Fruit fly (Drosophila melanogaster): Measurements from ENCODE around the gene CG11977.

Gene CG11977

DNA sequence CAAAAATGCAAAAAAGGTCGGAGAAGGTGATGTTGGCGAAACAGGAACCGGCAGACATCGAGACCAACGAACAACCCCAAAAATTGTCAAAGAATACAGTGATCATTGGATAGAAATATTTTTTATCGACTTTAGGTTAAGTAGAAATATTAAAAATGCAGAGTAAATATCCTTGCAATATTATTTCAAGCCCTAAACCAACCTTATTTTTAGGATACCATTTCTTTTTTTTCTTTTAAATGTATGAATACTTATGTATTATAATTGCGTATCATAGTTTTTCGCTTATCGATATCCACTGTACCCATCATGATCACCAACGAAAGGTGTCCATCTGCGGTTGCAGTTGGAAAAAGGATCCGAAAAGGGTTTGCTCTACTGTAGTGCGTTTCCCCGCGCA is 37.8 kb downstream of the CG11977 start (continued):
- TF ChIP-seq CG12391 (tag; optimal IDR thresholded peaks at IDR 0.05) = peak; percentile 15
- TF ChIP-seq ssp (GFP tag; IDR thresholded peaks at IDR 0.05) = no peak
- TF ChIP-seq CG4424 (GFP tag; optimal IDR thresholded peaks at IDR 0.05) = no peak
- peak; percentile 41; the same call in 1 of the 2 replicates for TF ChIP-seq crol (GFP tag; IDR thresholded peaks at IDR 0.05)
- no peak for TF ChIP-seq B-H1 (GFP tag; IDR thresholded peaks at IDR 0.05)
- peak; percentile 50 for TF ChIP-seq pros (GFP tag; optimal IDR thresholded peaks at IDR 0.05)
- no peak for TF ChIP-seq CG14860 (GFP tag; IDR thresholded peaks at IDR 0.05; ENCODE audit: partially characterized antibody)
- TF ChIP-seq CG6272 (GFP tag; IDR thresholded peaks at IDR 0.05) = no peak
- peak; percentile 27 for TF ChIP-seq gem (tag; optimal IDR thresholded peaks at IDR 0.05)
- TF ChIP-seq CG15696 (tag; optimal IDR thresholded peaks at IDR 0.05) = peak; percentile 56
- TF ChIP-seq Deaf1 (tag; optimal IDR thresholded peaks at IDR 0.05) = no peak
- peak; percentile 15 for TF ChIP-seq CG14710 (tag; optimal IDR thresholded peaks at IDR 0.05)
- TF ChIP-seq grau (tag; optimal IDR thresholded peaks at IDR 0.05) = peak; percentile 90
- no peak for TF ChIP-seq prd (optimal IDR thresholded peaks at IDR 0.05)
- peak; percentile 32; the same call in 1 of the 3 replicates for TF ChIP-seq prd (GFP tag; IDR thresholded peaks at IDR 0.05)
- no peak for TF ChIP-seq Atf3 (GFP tag; optimal IDR thresholded peaks at IDR 0.05)
- no peak for TF ChIP-seq Jarid2 (GFP tag; optimal IDR thresholded peaks at IDR 0.05)
- no peak for TF ChIP-seq CG31388 (GFP tag; optimal IDR thresholded peaks at IDR 0.05)
- TF ChIP-seq CG4730 (GFP tag; IDR thresholded peaks at IDR 0.05) = no peak
- peak; percentile 32 for TF ChIP-seq CG18262 (tag; optimal IDR thresholded peaks at IDR 0.05)
- no peak for TF ChIP-seq mam (GFP tag; optimal IDR thresholded peaks at IDR 0.05)
- TF ChIP-seq H2.0 (GFP tag; IDR thresholded peaks at IDR 0.05) = no peak
- TF ChIP-seq CG4707 (GFP tag; optimal IDR thresholded peaks at IDR 0.05) = no peak
- TF ChIP-seq mirr (GFP tag; optimal IDR thresholded peaks at IDR 0.05) = no peak
- no peak for TF ChIP-seq sug (tag; optimal IDR thresholded peaks at IDR 0.05)
- TF ChIP-seq sens (GFP tag) = peak; percentile 25
- no peak for TF ChIP-seq CG15073 (GFP tag; optimal IDR thresholded peaks at IDR 0.05)
- peak; percentile 2 for TF ChIP-seq CG33557 (GFP tag; optimal IDR thresholded peaks at IDR 0.05)
- peak; percentile 13 for TF ChIP-seq CG10267 (tag; optimal IDR thresholded peaks at IDR 0.05)
- TF ChIP-seq CG30403 (GFP tag; optimal IDR thresholded peaks at IDR 0.05) = no peak

DNA sequence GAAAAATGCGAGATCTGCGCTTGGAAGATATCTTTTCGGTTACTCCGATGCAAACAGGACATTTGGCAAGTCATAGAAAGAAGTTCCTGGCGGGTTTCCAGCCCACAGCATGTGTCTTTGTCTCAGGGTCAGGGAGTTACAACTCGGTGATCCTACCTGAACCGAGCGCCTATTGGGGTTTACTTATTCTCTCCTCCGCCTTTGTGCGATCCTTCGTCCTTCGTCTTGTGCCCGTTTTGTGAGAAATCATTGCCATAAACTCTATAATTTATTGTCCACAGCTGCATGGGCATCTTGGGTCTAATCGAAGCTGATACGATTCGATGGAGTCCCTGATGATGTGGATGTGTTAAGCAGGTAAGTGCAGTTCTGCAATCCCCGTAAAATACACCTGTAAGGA is 40.4 kb downstream of the CG11977 start:
- TF ChIP-seq ac (GFP tag; optimal IDR thresholded peaks at IDR 0.05) (peak; percentile 50), cad (GFP tag; optimal IDR thresholded peaks at IDR 0.05) (no peak), tll (GFP tag; optimal IDR thresholded peaks at IDR 0.05) (peak in 1 of 2 experiments; percentile 27), D (optimal IDR thresholded peaks at IDR 0.05) (no peak), D (GFP tag; optimal IDR thresholded peaks at IDR 0.05) (no peak), pros (GFP tag; optimal IDR thresholded peaks at IDR 0.05) (peak; percentile 93), kni (GFP tag; optimal IDR thresholded peaks at IDR 0.05) (peak; percentile 2), NK7.1 (GFP tag; optimal IDR thresholded peaks at IDR 0.05) (no peak), CG2199 (GFP tag; IDR thresholded peaks at IDR 0.05) (0 out of 3 replicates have a peak, but pooled peaks have one; percentile 14)

DNA sequence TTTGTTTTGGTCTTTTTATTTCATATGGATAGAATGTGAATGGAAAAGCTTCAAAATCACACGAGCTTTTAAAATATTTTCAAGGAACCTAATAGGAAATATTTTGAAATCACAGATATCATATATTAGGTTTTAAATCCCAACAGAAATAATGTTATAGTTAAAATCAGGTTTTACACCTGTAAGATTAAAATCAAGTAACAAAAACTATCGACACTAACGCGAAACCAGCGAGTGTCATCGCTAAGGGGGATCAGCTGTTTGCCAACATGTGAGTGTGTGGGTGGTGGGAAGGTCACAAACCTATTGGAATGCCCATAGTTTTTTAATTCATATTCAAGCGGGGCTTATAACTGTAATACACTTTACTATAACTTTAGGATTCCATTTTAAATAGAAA is 41.2 kb downstream of the CG11977 start, which contains the start of gene hyx:
hyx (plus strand) TSS at position 109 of the 400 bp plus-strand sequence.
- TF ChIP-seq unpg (GFP tag; optimal IDR thresholded peaks at IDR 0.05) (peak; percentile 14), CG1647 (GFP tag; optimal IDR thresholded peaks at IDR 0.05) (peak; percentile 36), D19A (tag; optimal IDR thresholded peaks at IDR 0.05) (peak; percentile 4), CG5245 (GFP tag; optimal IDR thresholded peaks at IDR 0.05) (no peak), Rfx (GFP tag; IDR thresholded peaks at IDR 0.05) (peak; percentile 73), CG2678 (tag; optimal IDR thresholded peaks at IDR 0.05) (no peak), CG18011 (GFP tag; optimal IDR thresholded peaks at IDR 0.05) (peak; percentile 31), CHES-1-like (GFP tag; optimal IDR thresholded peaks at IDR 0.05) (peak; percentile 55), Ptx1 (GFP tag; IDR thresholded peaks at IDR 0.05) (peak; percentile 48), Xrp1 (GFP tag; IDR thresholded peaks at IDR 0.05) (no peak), CG6654 (GFP tag; optimal IDR thresholded peaks at IDR 0.05) (no peak), pho (GFP tag; optimal IDR thresholded peaks at IDR 0.05) (peak; percentile 30), otp (GFP tag; IDR thresholded peaks at IDR 0.05) (no peak), Tbp (GFP tag; optimal IDR thresholded peaks at IDR 0.05) (no peak)
